Fruit fly (Drosophila melanogaster) whole organism, adult: Measurements from ENCODE around the gene wdn.

ENCODE experiments used
- CG11617 ChIP-seq: fragments of 200-800 bp; sonication (Bioruptor generic); optimal IDR thresholded peaks from 2 replicates; lab custom pipeline; 2017; ENCODE audit warnings: mild to moderate bottlenecking, missing biosample characterization, missing genetic modification reagents, missing genetic modification characterization
- CG12768 ChIP-seq: fragments of 200-800 bp; sonication (Bioruptor generic); optimal IDR thresholded peaks from 2 replicates; lab custom pipeline; 2017; ENCODE audit warnings: missing biosample characterization, missing genetic modification characterization, mild to moderate bottlenecking, moderate library complexity, missing genetic modification reagents
- CG14711 ChIP-seq: fragments of 200-800 bp; sonication (Bioruptor generic); optimal IDR thresholded peaks from 2 replicates; lab custom pipeline; 2018; ENCODE audit warnings: missing biosample characterization, mild to moderate bottlenecking, missing genetic modification characterization, moderate library complexity
- CG1620 ChIP-seq: fragments of 200-800 bp; sonication (Bioruptor generic); optimal IDR thresholded peaks from 2 replicates; lab custom pipeline; 2016; ENCODE audit warnings: missing biosample characterization, missing genetic modification characterization
- CG33017 ChIP-seq: fragments of 200-800 bp; sonication (Bioruptor generic); optimal IDR thresholded peaks from 2 replicates; lab custom pipeline; 2018; ENCODE audit warnings: missing biosample characterization, mild to moderate bottlenecking, missing genetic modification characterization, moderate library complexity
- CG5204 ChIP-seq: fragments of 200-800 bp; sonication (Bioruptor generic); optimal IDR thresholded peaks from 2 replicates; lab custom pipeline; 2016; ENCODE audit warnings: missing biosample characterization, missing genetic modification characterization
- CG7045 ChIP-seq: fragments of 200-800 bp; sonication (Bioruptor generic); optimal IDR thresholded peaks from 2 replicates; lab custom pipeline; 2017; ENCODE audit warnings: missing biosample characterization, mild to moderate bottlenecking, missing genetic modification characterization
- CG7101 ChIP-seq: fragments of 200-800 bp; sonication (Bioruptor generic); optimal IDR thresholded peaks from 2 replicates; lab custom pipeline; 2018; ENCODE audit warnings: missing biosample characterization, mild to moderate bottlenecking, missing genetic modification characterization, moderate library complexity
- Clk ChIP-seq: fragments of 200-800 bp; sonication (Bioruptor generic); optimal IDR thresholded peaks from 2 replicates; lab custom pipeline; 2017; ENCODE audit warnings: missing biosample characterization, missing genetic modification characterization
- Crg-1 ChIP-seq: fragments of 200-800 bp; sonication (Bioruptor generic); optimal IDR thresholded peaks from 2 replicates; lab custom pipeline; 2016; ENCODE audit warnings: missing biosample characterization, missing genetic modification characterization
- Hr96 ChIP-seq: fragments of 200-800 bp; sonication (Bioruptor generic); optimal IDR thresholded peaks from 2 replicates; lab custom pipeline; 2016; ENCODE audit warnings: missing biosample characterization, missing genetic modification characterization
- Mnt ChIP-seq: fragments of 200-800 bp; sonication (Bioruptor generic); optimal IDR thresholded peaks from 2 replicates; lab custom pipeline; 2016; ENCODE audit warnings: missing biosample characterization, mild to moderate bottlenecking, missing genetic modification characterization
- bab1 ChIP-seq: fragments of 200-800 bp; sonication (Bioruptor generic); optimal IDR thresholded peaks from 3 replicates; lab custom pipeline; 2019; ENCODE audit warnings: missing biosample characterization, mild to moderate bottlenecking, missing genetic modification characterization, moderate library complexity
- cic ChIP-seq: fragments of 200-800 bp; sonication (Bioruptor generic); optimal IDR thresholded peaks from 2 replicates; lab custom pipeline; 2017; ENCODE audit warnings: missing biosample characterization, mild to moderate bottlenecking, missing genetic modification characterization, moderate library complexity
- cnc ChIP-seq, 2 experiments: fragments of >200 bp; optimal IDR thresholded peaks; 2 replicates each; lab custom pipeline; 2017
- kay ChIP-seq: fragments of 200-800 bp; sonication (Bioruptor generic); peaks from one replicate; lab custom pipeline; 2016; ENCODE audit warnings: missing biosample characterization, missing genetic modification characterization, borderline replicate concordance
- ovo ChIP-seq: fragments of 200-800 bp; sonication (Bioruptor generic); optimal IDR thresholded peaks from 2 replicates; lab custom pipeline; 2016; ENCODE audit warnings: missing biosample characterization, missing genetic modification characterization
- pad ChIP-seq: fragments of 200-800 bp; sonication (Bioruptor generic); optimal IDR thresholded peaks from 3 replicates; lab custom pipeline; 2017; ENCODE audit warnings: missing biosample characterization, missing genetic modification characterization, mild to moderate bottlenecking, moderate library complexity, missing genetic modification reagents
- tj ChIP-seq: fragments of 200-800 bp; sonication (Bioruptor generic); optimal IDR thresholded peaks from 3 replicates; lab custom pipeline; 2017; ENCODE audit warnings: missing biosample characterization, mild to moderate bottlenecking, missing genetic modification characterization, moderate library complexity
- toe ChIP-seq: fragments of 200-800 bp; sonication (Bioruptor generic); optimal IDR thresholded peaks from 2 replicates; lab custom pipeline; 2016; ENCODE audit warnings: missing biosample characterization, missing genetic modification characterization

Gene wdn

dm6 chr3R:28845377-28845876 is 34.3 kb upstream of the wdn start:
- peak; percentile 31 for TF ChIP-seq tj (GFP tag; lab: Kevin White, UChicago)
- TF ChIP-seq kay (GFP tag; lab: Kevin White, UChicago): no peak

- TF ChIP-seq Clk (GFP tag; lab: Kevin White, UChicago) (peak; percentile 6), Mnt (GFP tag; lab: Kevin White, UChicago) (peak; percentile 59), CG7045 (peak; percentile 22), cic (peak; percentile 36), CG1620 (peak; percentile 1), ovo (GFP tag; lab: Kevin White, UChicago) (peak; percentile 64), tj (GFP tag; lab: Kevin White, UChicago) (no peak), CG14711 (tag; lab: Kevin White, UChicago) (peak; percentile 28), CG5204 (GFP tag; lab: Kevin White, UChicago) (peak; percentile 62), pad (no peak), CG11617 (peak; percentile 37), cnc (optimal IDR thresholded peaks at IDR 0.05; lab: Kevin White, UChicago) (no peak), CG7101 (tag; lab: Kevin White, UChicago) (peak; percentile 36), bab1 (GFP tag; lab: Kevin White, UChicago) (peak; percentile 17), kay (GFP tag; lab: Kevin White, UChicago) (no peak), CG12768 (GFP tag; lab: Kevin White, UChicago) (peak; percentile 69), Hr96 (no peak), Crg-1 (GFP tag; lab: Kevin White, UChicago) (peak; percentile 9), toe (GFP tag; lab: Kevin White, UChicago) (peak; percentile 71), CG33017 (tag; lab: Kevin White, UChicago) (peak; percentile 1)
Observed at dm6 chr3R:28844611-28845376, 33.7 kb upstream of the wdn start, which contains the start of the genes Apc and spg. TSS of gene Apc (minus strand) at chr3R:28844748. TSS of gene spg (plus strand) at chr3R:28845270.

- peak; percentile 61 for TF ChIP-seq tj (GFP tag; lab: Kevin White, UChicago)
- TF ChIP-seq CG11617: no peak
Observed at dm6 chr3R:28843776-28844610, 32.9 kb upstream of the wdn start.

- TF ChIP-seq cic: peak; percentile 4
- no peak for TF ChIP-seq ovo (GFP tag; lab: Kevin White, UChicago)
- no peak for TF ChIP-seq bab1 (GFP tag; lab: Kevin White, UChicago)
- no peak for TF ChIP-seq cnc (optimal IDR thresholded peaks at IDR 0.05; lab: Kevin White, UChicago)
- no peak for TF ChIP-seq CG12768 (GFP tag; lab: Kevin White, UChicago)
Observed at dm6 chr3R:28842431-28842830, 31.3 kb upstream of the wdn start.

- TF ChIP-seq CG5204 (GFP tag; lab: Kevin White, UChicago) (no peak), cnc (optimal IDR thresholded peaks at IDR 0.05; lab: Kevin White, UChicago) (no peak), Crg-1 (GFP tag; lab: Kevin White, UChicago) (no peak), bab1 (GFP tag; lab: Kevin White, UChicago) (no peak), kay (GFP tag; lab: Kevin White, UChicago) (no peak), CG7045 (no peak), Mnt (GFP tag; lab: Kevin White, UChicago) (no peak), tj (GFP tag; lab: Kevin White, UChicago) (no peak), pad (no peak), cic (no peak), ovo (GFP tag; lab: Kevin White, UChicago) (no peak), CG1620 (no peak), CG33017 (tag; lab: Kevin White, UChicago) (no peak), CG12768 (GFP tag; lab: Kevin White, UChicago) (no peak), Hr96 (no peak), CG14711 (tag; lab: Kevin White, UChicago) (no peak)
Observed at dm6 chr3R:28841968-28842367, 30.8 kb upstream of the wdn start.

- TF ChIP-seq Mnt (GFP tag; lab: Kevin White, UChicago): no peak
- TF ChIP-seq CG11617: no peak
- no peak for TF ChIP-seq Crg-1 (GFP tag; lab: Kevin White, UChicago)
- no peak for TF ChIP-seq CG14711 (tag; lab: Kevin White, UChicago)
- TF ChIP-seq cic: no peak
- TF ChIP-seq kay (GFP tag; lab: Kevin White, UChicago): no peak
- no peak for TF ChIP-seq bab1 (GFP tag; lab: Kevin White, UChicago)
- TF ChIP-seq tj (GFP tag; lab: Kevin White, UChicago): no peak
- TF ChIP-seq cnc (optimal IDR thresholded peaks at IDR 0.05; lab: Kevin White, UChicago): no peak
- no peak for TF ChIP-seq CG33017 (tag; lab: Kevin White, UChicago)
- TF ChIP-seq CG7045: no peak
- TF ChIP-seq Clk (GFP tag; lab: Kevin White, UChicago): no peak
- TF ChIP-seq toe (GFP tag; lab: Kevin White, UChicago): no peak
- TF ChIP-seq pad: no peak
- no peak for TF ChIP-seq CG1620
- no peak for TF ChIP-seq ovo (GFP tag; lab: Kevin White, UChicago)
Observed at dm6 chr3R:28840620-28841019, 29.5 kb upstream of the wdn start.
